Worm (Caenorhabditis elegans) whole organism, young adult: ENCODE measurements around the gene mpk-1.

Experiments
- D2030.7 ChIP-seq: fragments of 200-800 bp; sonication (Bioruptor generic); IDR thresholded peaks from 2 replicates; pipeline ENCODE4 v1.3.6; 2022; ENCODE audit warnings: missing genetic modification reagents, missing genetic modification characterization, missing compliant biosample characterization
- F23B12.7 ChIP-seq: sonication (generic microtip); optimal IDR thresholded peaks from 2 replicates; lab custom pipeline; 2017; ENCODE audit warnings: missing genetic modification characterization, mild to moderate bottlenecking, missing compliant biosample characterization, antibody characterized with exemption, moderate library complexity; ENCODE audit not compliant: insufficient read depth
- K12H6.12 ChIP-seq: fragments of 200-800 bp; sonication (Bioruptor generic); optimal IDR thresholded peaks from 2 replicates; lab custom pipeline; 2018; ENCODE audit warnings: mild to moderate bottlenecking, missing genetic modification characterization, missing compliant biosample characterization
- T07F8.4 ChIP-seq: sonication (generic microtip); optimal IDR thresholded peaks from 2 replicates; lab custom pipeline; 2016; ENCODE audit warnings: mild to moderate bottlenecking, missing genetic modification characterization, moderate library complexity, missing compliant biosample characterization
- Y53F4B.3 ChIP-seq: fragments of 200-800 bp; sonication (Bioruptor generic); IDR thresholded peaks from 2 replicates; pipeline ENCODE4 v1.3.6; 2022; ENCODE audit warnings: missing genetic modification reagents, missing genetic modification characterization, missing compliant biosample characterization
- Y53G8AR.9 ChIP-seq: fragments of 200-800 bp; sonication (Bioruptor generic); conservative IDR thresholded peaks from 2 replicates; pipeline ENCODE4 v1.3.6; 2022; ENCODE audit warnings: missing genetic modification reagents, missing genetic modification characterization, missing compliant biosample characterization
- Y67H2A.10 ChIP-seq: fragments of 200-800 bp; sonication (Bioruptor generic); conservative IDR thresholded peaks from 2 replicates; pipeline ENCODE4 v1.3.6; 2022; ENCODE audit warnings: missing genetic modification reagents, missing genetic modification characterization, missing compliant biosample characterization
- ZK185.1 ChIP-seq: sonication (generic microtip); optimal IDR thresholded peaks from 2 replicates; lab custom pipeline; 2016; ENCODE audit warnings: mild to moderate bottlenecking, missing genetic modification characterization, missing compliant biosample characterization; ENCODE audit not compliant: poor library complexity, severe bottlenecking
- ama-1 ChIP-seq, 3 experiments: fragments of 150-350 bp in 1 of 3; sonication (generic microtip) in 2 of 3; optimal IDR thresholded peaks; 2 replicates each; lab custom pipeline; 2014 to 2018; ENCODE audit warnings: missing biosample characterization in 2 of 3, missing genetic modification characterization in 2 of 3, missing genetic modification reagents in 2 of 3
- attf-3 ChIP-seq: fragments of 200-800 bp; sonication (Bioruptor generic); conservative IDR thresholded peaks from 2 replicates; pipeline ENCODE4 v1.3.6; 2022; ENCODE audit warnings: missing genetic modification reagents, missing genetic modification characterization, missing compliant biosample characterization
- bed-1 ChIP-seq: fragments of 200-800 bp; sonication (Bioruptor generic); IDR thresholded peaks from 2 replicates; pipeline ENCODE4 v1.3.6; 2022; ENCODE audit warnings: missing genetic modification reagents, missing genetic modification characterization, missing compliant biosample characterization
- ccch-3 ChIP-seq: fragments of 200-800 bp; sonication (Bioruptor generic); optimal IDR thresholded peaks from 2 replicates; lab custom pipeline; 2018; ENCODE audit warnings: mild to moderate bottlenecking, missing genetic modification characterization, missing compliant biosample characterization
- cebp-1 ChIP-seq, 2 experiments: fragments of 200-800 bp in 1 of 2; sonication (Bioruptor generic) in 1 of 2; sonication (generic microtip) in 1 of 2; IDR thresholded peaks in 1 of 2; optimal IDR thresholded peaks in 1 of 2; 2 replicates each; pipeline versions ENCODE4 v1.3.6 to Lab custom; 2017 to 2022; ENCODE audit warnings: missing compliant biosample characterization in 2 of 2, missing genetic modification characterization in 2 of 2, mild to moderate bottlenecking in 1 of 2, missing genetic modification reagents in 1 of 2, moderate library complexity in 1 of 2
- ceh-100 ChIP-seq: fragments of 200-800 bp; sonication (Bioruptor generic); IDR thresholded peaks from 2 replicates; pipeline ENCODE4 v1.3.6; 2022; ENCODE audit warnings: missing genetic modification reagents, missing genetic modification characterization, missing compliant biosample characterization
- ceh-27 ChIP-seq: fragments of 200-800 bp; sonication (Bioruptor generic); optimal IDR thresholded peaks from 2 replicates; lab custom pipeline; 2018; ENCODE audit warnings: mild to moderate bottlenecking, missing genetic modification characterization, moderate library complexity, missing compliant biosample characterization
- dox-1 ChIP-seq: fragments of 200-800 bp; sonication (Bioruptor generic); IDR thresholded peaks from 2 replicates; pipeline ENCODE4 v1.3.6; 2022; ENCODE audit warnings: missing genetic modification reagents, missing genetic modification characterization, missing compliant biosample characterization
- dpff-1 ChIP-seq: sonication (generic microtip); optimal IDR thresholded peaks from 2 replicates; lab custom pipeline; 2017; ENCODE audit warnings: mild to moderate bottlenecking, missing genetic modification characterization, missing compliant biosample characterization
- efl-1 ChIP-seq: fragments of 150-350 bp; optimal IDR thresholded peaks from 2 replicates; lab custom pipeline; 2014; ENCODE audit warnings: missing biosample characterization, missing genetic modification reagents, missing genetic modification characterization
- egl-44 ChIP-seq: fragments of 200-800 bp; sonication (Bioruptor generic); IDR thresholded peaks from 2 replicates; pipeline ENCODE4 v1.3.6; 2022; ENCODE audit warnings: missing genetic modification reagents, missing genetic modification characterization, missing compliant biosample characterization
- egrh-3 ChIP-seq: fragments of 200-800 bp; sonication (Bioruptor generic); IDR thresholded peaks from 2 replicates; pipeline ENCODE4 v1.3.6; 2022; ENCODE audit warnings: missing genetic modification reagents, missing genetic modification characterization, missing compliant biosample characterization
- ekl-4 ChIP-seq: fragments of 200-800 bp; sonication (Bioruptor generic); IDR thresholded peaks from 2 replicates; pipeline ENCODE4 v1.3.6; 2022; ENCODE audit warnings: missing genetic modification reagents, missing genetic modification characterization, missing compliant biosample characterization
- fkh-3 ChIP-seq: sonication (generic microtip); optimal IDR thresholded peaks from 2 replicates; lab custom pipeline; 2016; ENCODE audit warnings: mild to moderate bottlenecking, missing genetic modification characterization, missing compliant biosample characterization
- hmg-1.2 ChIP-seq: fragments of 200-800 bp; sonication (Bioruptor generic); IDR thresholded peaks from 2 replicates; pipeline ENCODE4 v1.3.6; 2022; ENCODE audit warnings: missing genetic modification reagents, missing genetic modification characterization, missing compliant biosample characterization
- hrde-1 ChIP-seq: sonication (generic microtip); optimal IDR thresholded peaks from 2 replicates; lab custom pipeline; 2016; ENCODE audit warnings: missing genetic modification characterization, mild to moderate bottlenecking, missing compliant biosample characterization, moderate library complexity, missing genotype, missing genetic modification reagents, borderline replicate concordance
- let-526 ChIP-seq: fragments of 200-800 bp; sonication (Bioruptor generic); IDR thresholded peaks from 2 replicates; pipeline ENCODE4 v1.3.6; 2022; ENCODE audit warnings: missing genetic modification reagents, missing genetic modification characterization, missing compliant biosample characterization
- lin-35 ChIP-seq, 3 experiments: fragments of 150-350 bp in 2 of 3; sonication (generic microtip) in 1 of 3; optimal IDR thresholded peaks; 2 replicates each; lab custom pipeline; 2014 to 2018; ENCODE audit warnings: missing biosample characterization in 3 of 3, missing genetic modification characterization in 3 of 3, missing genetic modification reagents in 3 of 3
- lin-54 ChIP-seq: fragments of 200-800 bp; sonication (Bioruptor generic); optimal IDR thresholded peaks from 2 replicates; lab custom pipeline; 2018; ENCODE audit warnings: mild to moderate bottlenecking, missing genetic modification characterization, missing compliant biosample characterization
- lsl-1 ChIP-seq: fragments of 200-800 bp; sonication (Bioruptor generic); optimal IDR thresholded peaks from 2 replicates; lab custom pipeline; 2018; ENCODE audit warnings: mild to moderate bottlenecking, missing genetic modification characterization, moderate library complexity, missing compliant biosample characterization
- madf-10 ChIP-seq: sonication (generic microtip); optimal IDR thresholded peaks from 2 replicates; lab custom pipeline; 2016; ENCODE audit warnings: mild to moderate bottlenecking, missing genetic modification characterization, missing compliant biosample characterization
- madf-3 ChIP-seq: fragments of 200-800 bp; sonication (Bioruptor generic); IDR thresholded peaks from 2 replicates; pipeline ENCODE4 v1.3.6; 2022; ENCODE audit warnings: missing genetic modification reagents, missing genetic modification characterization, missing compliant biosample characterization
- mcd-1 ChIP-seq: fragments of 200-800 bp; sonication (Bioruptor generic); IDR thresholded peaks from 2 replicates; pipeline ENCODE4 v1.3.6; 2022; ENCODE audit warnings: missing genetic modification reagents, missing genetic modification characterization, missing compliant biosample characterization
- mxl-1 ChIP-seq: sonication (generic microtip); optimal IDR thresholded peaks from 2 replicates; lab custom pipeline; 2016; ENCODE audit warnings: missing genetic modification characterization, missing compliant biosample characterization
- nhr-90 ChIP-seq: sonication (generic microtip); optimal IDR thresholded peaks from 2 replicates; lab custom pipeline; 2016; ENCODE audit warnings: missing genotype, mild to moderate bottlenecking, missing genetic modification characterization, missing compliant biosample characterization
- rec-8 ChIP-seq, 2 experiments: sonication (generic microtip); optimal IDR thresholded peaks; 2 replicates each; lab custom pipeline; 2016; ENCODE audit warnings: mild to moderate bottlenecking in 2 of 2, missing genetic modification characterization in 2 of 2, missing genetic modification reagents in 2 of 2, missing genotype in 2 of 2, missing biosample characterization in 1 of 2, missing compliant biosample characterization in 1 of 2, moderate library complexity in 1 of 2
- snpc-3.4 ChIP-seq: sonication (generic microtip); optimal IDR thresholded peaks from 2 replicates; lab custom pipeline; 2017; ENCODE audit warnings: missing genetic modification characterization, mild to moderate bottlenecking, missing compliant biosample characterization, antibody characterized with exemption, moderate library complexity, missing genotype, missing genetic modification reagents
- zim-3 ChIP-seq: sonication (generic microtip); optimal IDR thresholded peaks from 2 replicates; lab custom pipeline; 2017; ENCODE audit warnings: mild to moderate bottlenecking, missing genetic modification characterization, moderate library complexity, missing compliant biosample characterization
- ztf-22 ChIP-seq: fragments of 200-800 bp; sonication (Bioruptor generic); optimal IDR thresholded peaks from 2 replicates; lab custom pipeline; 2018; ENCODE audit warnings: mild to moderate bottlenecking, missing genetic modification characterization, moderate library complexity, missing compliant biosample characterization
- ztf-6 ChIP-seq: fragments of 200-800 bp; sonication (Bioruptor generic); IDR thresholded peaks from 2 replicates; pipeline ENCODE4 v1.3.6; 2022; ENCODE audit warnings: missing genetic modification reagents, missing genetic modification characterization, missing compliant biosample characterization

The mpk-1 gene

DNA sequence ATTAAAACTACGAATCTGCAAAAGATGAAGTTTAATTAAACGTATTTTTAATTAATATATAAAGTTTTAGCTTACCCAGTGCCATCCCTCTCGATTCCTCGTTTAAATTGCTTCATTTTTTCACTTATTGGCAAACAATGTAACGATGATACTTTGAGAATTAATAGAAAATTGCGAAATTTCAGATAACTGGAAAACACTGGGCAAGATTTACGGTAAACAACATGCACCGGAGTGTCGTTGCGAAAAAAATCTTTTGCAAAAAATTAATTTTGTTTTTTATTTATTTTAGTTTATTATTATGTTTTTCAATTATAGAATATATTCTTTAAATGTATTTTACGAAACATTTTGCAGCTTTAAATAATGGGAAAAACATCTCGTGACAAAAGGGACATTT is 23.8 kb downstream of the mpk-1 start, which contains the start of the genes pelo-1 and R74.7:
Gene pelo-1, minus strand, starts transcription at position 151 of the 400 bp plus-strand sequence.
Gene R74.7, plus strand, starts transcription at position 358 of the 400 bp plus-strand sequence.
- no peak for TF ChIP-seq snpc-3.4 (tag; lab: Kevin White, UChicago)
- no peak for TF ChIP-seq zim-3 (tag; lab: Kevin White, UChicago)
- TF ChIP-seq ekl-4 (GFP tag; lab: Robert Waterston, UW): no peak
- no peak for TF ChIP-seq rec-8 (tag; optimal IDR thresholded peaks at IDR 0.05; lab: Kevin White, UChicago)
- no peak for TF ChIP-seq dpff-1 (tag; lab: Kevin White, UChicago)
- no peak for TF ChIP-seq ccch-3 (GFP tag; lab: Kevin White, UChicago)
- TF ChIP-seq fkh-3: no peak
- TF ChIP-seq cebp-1 (GFP tag; IDR thresholded peaks at IDR 0.05; lab: Robert Waterston, UW): peak; percentile 70; the same call in 1 of the 2 replicates
- peak; percentile 95 for TF ChIP-seq cebp-1 (tag; optimal IDR thresholded peaks at IDR 0.05; lab: Kevin White, UChicago)
- no peak for TF ChIP-seq lin-54 (GFP tag; lab: Kevin White, UChicago)
- peak; percentile 89 for TF ChIP-seq attf-3
- TF ChIP-seq hrde-1: no peak
- TF ChIP-seq F23B12.7: no peak

DNA sequence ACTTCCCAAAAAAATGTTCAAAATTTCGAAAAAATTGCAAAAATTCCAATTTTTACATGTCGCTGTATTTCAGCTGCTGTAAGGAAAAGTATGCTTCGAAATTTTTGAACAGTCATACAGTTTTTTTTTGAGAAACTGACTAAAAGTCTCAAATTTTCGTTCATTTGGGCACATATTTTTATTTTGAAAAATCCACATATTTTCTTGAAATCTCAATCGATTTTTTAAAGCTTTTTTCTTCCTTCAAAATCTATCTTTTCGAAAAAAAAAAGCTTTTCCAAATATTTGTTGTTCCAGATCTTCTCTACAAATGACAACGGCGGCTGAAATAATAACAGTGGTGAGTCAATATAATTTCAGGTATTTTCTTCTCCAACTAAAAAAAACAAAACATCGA is 30.9 kb downstream of the mpk-1 start, which contains the start of gene asd-1:
Gene asd-1, plus strand, starts transcription at position 298 of the 397 bp plus-strand sequence.
- no peak for TF ChIP-seq ama-1 (optimal IDR thresholded peaks at IDR 0.05; lab: Kevin White, UChicago)
- no peak for TF ChIP-seq ama-1 (GFP tag; optimal IDR thresholded peaks at IDR 0.05; lab: Kevin White, UChicago)
- TF ChIP-seq D2030.7 (GFP tag; lab: Robert Waterston, UW): no peak
- TF ChIP-seq egrh-3 (GFP tag; lab: Robert Waterston, UW): no peak
- no peak for TF ChIP-seq let-526 (GFP tag; lab: Robert Waterston, UW)
- no peak for TF ChIP-seq ceh-27
- TF ChIP-seq lsl-1 (GFP tag; lab: Kevin White, UChicago): no peak
- no peak for TF ChIP-seq ceh-100 (GFP tag; lab: Robert Waterston, UW)
- TF ChIP-seq lin-35 (GFP tag; optimal IDR thresholded peaks at IDR 0.05; lab: Kevin White, UChicago): no peak

DNA sequence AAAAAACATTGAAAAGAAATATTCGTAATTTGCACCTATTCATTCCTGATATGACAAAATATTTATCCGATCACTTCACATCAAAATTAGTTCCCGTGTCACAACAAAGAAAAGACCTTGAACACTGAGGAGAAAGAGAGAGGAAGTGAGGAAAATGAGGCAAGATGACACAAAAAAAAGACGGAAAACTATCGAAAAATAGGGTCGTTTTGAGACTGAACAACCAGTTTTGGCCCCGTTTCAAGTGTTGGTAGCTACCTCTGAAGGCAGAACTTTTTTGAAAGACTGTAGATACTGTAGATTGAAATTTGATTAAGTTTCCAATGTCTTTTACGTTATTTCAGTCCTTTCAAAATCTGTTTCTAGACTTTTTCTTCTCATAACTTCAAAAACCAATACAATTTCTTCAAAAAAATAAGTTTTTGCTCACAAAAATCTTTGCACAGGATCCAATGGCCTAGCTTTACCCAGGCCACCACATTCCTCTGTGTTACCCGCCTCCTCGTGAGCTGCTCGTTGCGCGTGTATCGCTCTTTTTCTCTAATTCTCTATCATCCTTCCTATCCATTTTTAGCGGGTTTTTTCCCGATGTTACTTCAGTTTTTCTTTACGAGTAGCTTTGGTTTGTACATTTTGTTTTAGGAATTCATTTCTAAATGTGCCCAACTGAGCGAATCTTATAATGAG is 31.5 kb downstream of the mpk-1 start:
- TF ChIP-seq Y53F4B.3 (GFP tag; lab: Robert Waterston, UW) (no peak), T07F8.4 (tag; lab: Kevin White, UChicago) (no peak), Y67H2A.10 (GFP tag; lab: Robert Waterston, UW) (0 out of 2 replicates have a peak, but pooled peaks have one; percentile 14), ZK185.1 (tag; lab: Kevin White, UChicago) (peak; percentile 11), hmg-1.2 (GFP tag; lab: Robert Waterston, UW) (peak; percentile 66; the same call in 1 of the 2 replicates), bed-1 (GFP tag; lab: Robert Waterston, UW) (no peak), Y53G8AR.9 (GFP tag; lab: Robert Waterston, UW) (no peak), egl-44 (no peak), ztf-22 (GFP tag; lab: Kevin White, UChicago) (no peak), D2030.7 (GFP tag; lab: Robert Waterston, UW) (0 out of 2 replicates have a peak, but pooled peaks have one; percentile 18), nhr-90 (tag; lab: Kevin White, UChicago) (no peak), mcd-1 (GFP tag; lab: Robert Waterston, UW) (0 out of 2 replicates have a peak, but pooled peaks have one; percentile 25), ekl-4 (GFP tag; lab: Robert Waterston, UW) (peak; percentile 31; the same call in 1 of the 2 replicates), madf-10 (tag; lab: Kevin White, UChicago) (no peak), K12H6.12 (tag; lab: Kevin White, UChicago) (peak; percentile 26), mxl-1 (tag; lab: Kevin White, UChicago) (no peak), ceh-27 (peak; percentile 19), ztf-6 (GFP tag; lab: Robert Waterston, UW) (0 out of 2 replicates have a peak, but pooled peaks have one; percentile 13), madf-3 (no peak), dox-1 (GFP tag; lab: Robert Waterston, UW) (0 out of 2 replicates have a peak, but pooled peaks have one; percentile 20), efl-1 (peak; percentile 57), cebp-1 (GFP tag; IDR thresholded peaks at IDR 0.05; lab: Robert Waterston, UW) (no peak), cebp-1 (tag; optimal IDR thresholded peaks at IDR 0.05; lab: Kevin White, UChicago) (peak; percentile 45), lin-35 (GFP tag; optimal IDR thresholded peaks at IDR 0.05; lab: Kevin White, UChicago) (peak in 1 of 3 experiments; percentile 23)
